Fruit fly (Drosophila melanogaster): ENCODE data around the gene Ibf2.
A peak's percentile ranks its signal among the peaks of the same experiment; 100 is the strongest.

The Ibf2 gene

DNA sequence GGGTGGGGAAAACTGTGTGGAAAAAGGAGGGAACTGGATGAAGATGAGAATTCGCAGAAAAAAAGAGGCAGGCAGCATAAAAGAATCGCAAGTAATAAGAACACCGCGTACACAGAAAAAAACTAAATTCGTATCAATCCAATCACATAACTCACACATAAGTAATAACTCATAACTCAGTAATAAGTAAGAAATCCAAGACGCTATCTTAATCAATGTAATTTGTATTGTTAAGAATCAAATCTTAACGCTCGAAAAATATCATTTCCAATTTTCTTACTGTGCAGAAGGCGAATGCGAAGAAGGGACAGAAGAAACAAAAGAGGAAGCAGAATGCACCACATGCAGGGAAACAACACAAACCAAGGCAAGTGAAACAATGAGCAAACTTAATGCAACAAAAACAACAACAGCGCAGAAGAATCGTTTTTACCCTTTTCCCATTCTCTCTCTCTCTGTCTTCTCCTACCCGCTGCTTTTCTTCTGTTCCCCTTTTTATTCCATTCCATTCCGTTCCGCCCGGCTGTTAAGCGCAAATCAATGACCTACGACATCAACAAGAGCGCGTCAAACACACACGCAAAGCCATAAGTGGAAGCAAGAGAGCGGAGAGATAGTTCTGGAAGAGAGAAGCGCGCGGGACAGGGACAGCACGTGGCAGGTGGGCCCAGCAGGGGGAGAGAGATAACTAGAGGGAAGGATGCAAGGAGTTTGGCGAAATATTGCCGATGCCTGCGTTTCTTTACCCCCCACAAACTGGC lies 29.0 kb downstream of the Ibf2 start (continued):
- TF ChIP-seq esg (GFP tag; conservative IDR thresholded peaks at IDR 0.05) (peak; percentile 68), CG8765 (GFP tag; IDR thresholded peaks at IDR 0.05) (no peak), CG15073 (GFP tag; optimal IDR thresholded peaks at IDR 0.05) (no peak), Atf-2 (GFP tag; optimal IDR thresholded peaks at IDR 0.05) (peak; percentile 78), CG17186 (GFP tag; optimal IDR thresholded peaks at IDR 0.05) (peak; percentile 54), CG18011 (GFP tag; optimal IDR thresholded peaks at IDR 0.05) (peak; percentile 48), pan (optimal IDR thresholded peaks at IDR 0.05) (no peak), pan (GFP tag; optimal IDR thresholded peaks at IDR 0.05 in 1 of 2, IDR thresholded peaks at IDR 0.05 in 1 of 2) (peak in 1 of 2 experiments; percentile 81), cato (GFP tag; optimal IDR thresholded peaks at IDR 0.05; ENCODE audit: borderline replicate concordance) (peak; percentile 49), Kr (GFP tag; optimal IDR thresholded peaks at IDR 0.05) (peak; percentile 89), CG13123 (GFP tag; optimal IDR thresholded peaks at IDR 0.05) (peak; percentile 61), CG5953 (GFP tag; IDR thresholded peaks at IDR 0.05) (no peak), CG15514 (GFP tag; optimal IDR thresholded peaks at IDR 0.05) (peak; percentile 3), Mes4 (GFP tag; optimal IDR thresholded peaks at IDR 0.05) (peak; percentile 80), GATAe (GFP tag; conservative IDR thresholded peaks at IDR 0.05) (no peak), Hr3 (GFP tag; optimal IDR thresholded peaks at IDR 0.05) (peak; percentile 76), Dad (GFP tag; optimal IDR thresholded peaks at IDR 0.05) (peak; percentile 61), cas (GFP tag; IDR thresholded peaks at IDR 0.05) (peak; percentile 21; the same call in 1 of the 2 replicates), gcm (GFP tag; optimal IDR thresholded peaks at IDR 0.05) (peak; percentile 70), CG9932 (GFP tag; IDR thresholded peaks at IDR 0.05) (no peak; the same call in 1 of the 2 replicates), fd102C (GFP tag; optimal IDR thresholded peaks at IDR 0.05) (peak; percentile 12), Nf-YA (GFP tag; IDR thresholded peaks at IDR 0.05) (peak; percentile 59; the same call in 1 of the 2 replicates), CG18262 (tag; optimal IDR thresholded peaks at IDR 0.05) (peak; percentile 92), ind (GFP tag; optimal IDR thresholded peaks at IDR 0.05) (peak; percentile 74), chif (GFP tag; optimal IDR thresholded peaks at IDR 0.05) (peak; percentile 86 to 90), ro (GFP tag; IDR thresholded peaks at IDR 0.05) (peak; percentile 53; the same call in 1 of the 2 replicates), ham (GFP tag; IDR thresholded peaks at IDR 0.05) (no peak), CG17385 (GFP tag; optimal IDR thresholded peaks at IDR 0.05) (peak; percentile 69), odd (GFP tag; optimal IDR thresholded peaks at IDR 0.05) (peak; percentile 39), z (GFP tag; IDR thresholded peaks at IDR 0.05) (peak; percentile 46; the same call in 1 of the 3 replicates), Lim3 (GFP tag; IDR thresholded peaks at IDR 0.05) (no peak), Stat92E (GFP tag; optimal IDR thresholded peaks at IDR 0.05) (peak in 1 of 3 experiments; percentile 25), Chrac-16 (GFP tag; optimal IDR thresholded peaks at IDR 0.05) (peak; percentile 81), E2f1 (GFP tag; IDR thresholded peaks at IDR 0.05) (peak; percentile 69; the same call in 1 of the 2 replicates), jumu (GFP tag; optimal IDR thresholded peaks at IDR 0.05) (peak; percentile 68), az2 (GFP tag; optimal IDR thresholded peaks at IDR 0.05) (peak; percentile 79), Opbp (GFP tag; IDR thresholded peaks at IDR 0.05; ENCODE audit: partially characterized antibody) (no peak), CG15479 (GFP tag; optimal IDR thresholded peaks at IDR 0.05) (peak; percentile 54), Atf3 (GFP tag; optimal IDR thresholded peaks at IDR 0.05) (peak; percentile 70), Deaf1 (tag; optimal IDR thresholded peaks at IDR 0.05) (peak; percentile 34), CG14050 (GFP tag; IDR thresholded peaks at IDR 0.05) (no peak), nom (GFP tag; optimal IDR thresholded peaks at IDR 0.05) (peak; percentile 98), grn (GFP tag; optimal IDR thresholded peaks at IDR 0.05) (peak; percentile 43), hb (GFP tag; IDR thresholded peaks at IDR 0.05; ENCODE audit: partially characterized antibody) (no peak), CG12659 (GFP tag; optimal IDR thresholded peaks at IDR 0.05) (peak; percentile 59), CG4707 (GFP tag; optimal IDR thresholded peaks at IDR 0.05) (no peak), CG18619 (GFP tag; optimal IDR thresholded peaks at IDR 0.05) (peak; percentile 49), Adf1 (GFP tag; IDR thresholded peaks at IDR 0.05) (no peak), pita (GFP tag; optimal IDR thresholded peaks at IDR 0.05) (no peak)

Measured in whole organism, embryonic.